Fruit fly (Drosophila melanogaster) whole organism, prepupa: ENCODE measurements around the gene Ccdc85.

Experiments used
- CG10669 ChIP-seq: fragments of 200-800 bp; sonication (Bioruptor generic); optimal IDR thresholded peaks from 3 replicates; lab custom pipeline; 2018; ENCODE audit warnings: missing biosample characterization, mild to moderate bottlenecking, missing genetic modification characterization, moderate library complexity
- CG31627 ChIP-seq: fragments of 200-800 bp; sonication (Bioruptor generic); optimal IDR thresholded peaks from 3 replicates; lab custom pipeline; 2016; ENCODE audit warnings: missing biosample characterization, missing genetic modification characterization
- CG6276 ChIP-seq: fragments of 200-800 bp; sonication (Bioruptor generic); optimal IDR thresholded peaks from 2 replicates; lab custom pipeline; 2017; ENCODE audit warnings: missing biosample characterization, mild to moderate bottlenecking, missing genetic modification characterization
- CG8119 ChIP-seq: fragments of 200-800 bp; sonication (Bioruptor generic); IDR thresholded peaks from 3 replicates; pipeline ENCODE4 v1.3.6; 2022; ENCODE audit warnings: missing biosample characterization, missing genetic modification characterization
- Gug ChIP-seq: fragments of 200-800 bp; sonication (Bioruptor generic); IDR thresholded peaks from 2 replicates; pipeline ENCODE4 v1.3.6; 2022; ENCODE audit warnings: missing biosample characterization, missing genetic modification characterization
- Hr38 ChIP-seq: sonication (Bioruptor generic); optimal IDR thresholded peaks from 2 replicates; lab custom pipeline; 2016; ENCODE audit warnings: missing biosample characterization, missing genetic modification characterization
- Hr39 ChIP-seq: fragments of 200-800 bp; sonication (Bioruptor generic); optimal IDR thresholded peaks from 2 replicates; lab custom pipeline; 2016; ENCODE audit warnings: missing biosample characterization, missing genetic modification characterization
- lz ChIP-seq: fragments of 200-800 bp; sonication (Bioruptor generic); optimal IDR thresholded peaks from 3 replicates; lab custom pipeline; 2016; ENCODE audit warnings: missing biosample characterization, missing genetic modification characterization
- ss ChIP-seq, 2 experiments: fragments of 200-800 bp; sonication (Bioruptor generic); optimal IDR thresholded peaks; 2 replicates in 1 of 2; 3 replicates in 1 of 2; lab custom pipeline; 2017 to 2018; ENCODE audit warnings: mild to moderate bottlenecking in 2 of 2, missing biosample characterization in 2 of 2, missing genetic modification characterization in 2 of 2, moderate library complexity in 1 of 2

- TF ChIP-seq CG10669 (GFP tag; lab: Kevin White, UChicago) (no peak), CG6276 (GFP tag; lab: Kevin White, UChicago) (no peak), Hr38 (GFP tag; lab: Kevin White, UChicago) (no peak), Hr39 (no peak), ss (GFP tag; optimal IDR thresholded peaks at IDR 0.05; lab: Kevin White, UChicago) (no peak), lz (GFP tag; lab: Kevin White, UChicago) (no peak), CG8119 (GFP tag; lab: Robert Waterston, UW) (no peak), CG31627 (GFP tag; lab: Kevin White, UChicago) (no peak), Gug (GFP tag; lab: Robert Waterston, UW) (no peak)
Measured at dm6 chr2L:2979091-2979490, 20.0 kb upstream of the Ccdc85 start, which contains the start of gene CG9643.
